Worm (Caenorhabditis elegans): Measurements from ENCODE around the gene Y41E3.19.

- TF ChIP-seq ZK337.2 (GFP tag; IDR thresholded peaks at IDR 0.05), result no peak
- TF ChIP-seq egl-27 (tag; optimal IDR thresholded peaks at IDR 0.05), result no peak
- no peak for TF ChIP-seq daf-19 (GFP tag; conservative IDR thresholded peaks at IDR 0.05)
- TF ChIP-seq nhr-6 (tag; optimal IDR thresholded peaks at IDR 0.05), result no peak
- TF ChIP-seq mes-2 (tag; optimal IDR thresholded peaks at IDR 0.05; ENCODE audit: poor library complexity, severe bottlenecking), result no peak
- TF ChIP-seq Y75B8A.6 (GFP tag; IDR thresholded peaks at IDR 0.05), result no peak
- no peak for TF ChIP-seq daf-8 (GFP tag; IDR thresholded peaks at IDR 0.05)
- TF ChIP-seq nhr-237 (tag; optimal IDR thresholded peaks at IDR 0.05), result no peak
- no peak for TF ChIP-seq skn-1 (tag; optimal IDR thresholded peaks at IDR 0.05)
These were observed 31.5 kb upstream of the Y41E3.19 start for ce11 chrIV:15024426-15024825.

Measured in whole organism, L4 larva.